Fruit fly (Drosophila melanogaster) whole organism, embryonic: Measurements from ENCODE around the gene Prat2.

ENCODE experiments used
- B-H2 ChIP-seq: fragments of 200-800 bp; sonication (Bioruptor generic); optimal IDR thresholded peaks from 2 replicates; lab custom pipeline; 2018; ENCODE audit warnings: missing biosample characterization, mild to moderate bottlenecking, missing genetic modification characterization
- Bdp1 ChIP-seq: fragments of 200-800 bp; sonication (Bioruptor generic); optimal IDR thresholded peaks from 3 replicates; lab custom pipeline; 2016; ENCODE audit warnings: missing biosample characterization, missing genetic modification characterization
- CG11398 ChIP-seq: fragments of 200-800 bp; sonication (Bioruptor generic); optimal IDR thresholded peaks from 2 replicates; lab custom pipeline; 2016; ENCODE audit warnings: missing biosample characterization, missing genetic modification characterization
- CG11456 ChIP-seq: fragments of 200-800 bp; sonication (Bioruptor generic); IDR thresholded peaks from 3 replicates; pipeline ENCODE4 v1.3.6; 2022; ENCODE audit warnings: missing biosample characterization, missing genetic modification characterization
- CG12942 ChIP-seq: fragments of 200-800 bp; sonication (Bioruptor generic); optimal IDR thresholded peaks from 3 replicates; lab custom pipeline; 2016; ENCODE audit warnings: missing biosample characterization, missing genetic modification characterization
- CG13894 ChIP-seq: fragments of 200-800 bp; sonication (Bioruptor generic); optimal IDR thresholded peaks from 3 replicates; lab custom pipeline; 2018; ENCODE audit warnings: missing biosample characterization, mild to moderate bottlenecking, missing genetic modification characterization, moderate library complexity
- CG14710 ChIP-seq: fragments of 200-800 bp; sonication (Bioruptor generic); optimal IDR thresholded peaks from 3 replicates; lab custom pipeline; 2019; ENCODE audit warnings: missing biosample characterization, mild to moderate bottlenecking, missing genetic modification characterization, moderate library complexity
- CG14965 ChIP-seq: fragments of 200-800 bp; sonication (Bioruptor generic); optimal IDR thresholded peaks from 2 replicates; lab custom pipeline; 2016; ENCODE audit warnings: missing biosample characterization, missing genetic modification characterization, borderline replicate concordance
- CG15514 ChIP-seq: fragments of 200-800 bp; sonication (Bioruptor generic); optimal IDR thresholded peaks from 3 replicates; lab custom pipeline; 2017; ENCODE audit warnings: missing biosample characterization, missing genetic modification characterization, mild to moderate bottlenecking, moderate library complexity, missing genetic modification reagents
- CG18262 ChIP-seq: fragments of 200-800 bp; optimal IDR thresholded peaks from 3 replicates; lab custom pipeline; 2019; ENCODE audit warnings: missing biosample characterization, mild to moderate bottlenecking, missing genetic modification characterization, moderate library complexity
- CG2120 ChIP-seq: fragments of 200-800 bp; sonication (Bioruptor generic); optimal IDR thresholded peaks from 3 replicates; lab custom pipeline; 2016; ENCODE audit warnings: missing biosample characterization, missing genetic modification characterization
- CG30020 ChIP-seq: fragments of 200-800 bp; optimal IDR thresholded peaks from 2 replicates; lab custom pipeline; 2019; ENCODE audit warnings: missing biosample characterization, mild to moderate bottlenecking, missing genetic modification characterization, moderate library complexity
- CG30431 ChIP-seq: fragments of 200-800 bp; sonication (Bioruptor generic); optimal IDR thresholded peaks from 2 replicates; lab custom pipeline; 2017; ENCODE audit warnings: missing biosample characterization, missing genetic modification characterization
- CG4360 ChIP-seq: fragments of 200-800 bp; sonication (Bioruptor generic); IDR thresholded peaks from 2 replicates; pipeline ENCODE4 v1.3.6; 2022; ENCODE audit warnings: missing biosample characterization, missing genetic modification characterization
- CG5953 ChIP-seq: fragments of 200-800 bp; sonication (Bioruptor generic); IDR thresholded peaks from 2 replicates; pipeline ENCODE4 v1.3.6; 2022; ENCODE audit warnings: missing biosample characterization, missing genetic modification characterization
- CG6254 ChIP-seq: fragments of 200-800 bp; sonication (Bioruptor generic); optimal IDR thresholded peaks from 3 replicates; lab custom pipeline; 2017; ENCODE audit warnings: mild to moderate bottlenecking, missing biosample characterization, missing genetic modification reagents, missing genetic modification characterization
- CG9876 ChIP-seq: fragments of 200-800 bp; sonication (Bioruptor generic); optimal IDR thresholded peaks from 2 replicates; lab custom pipeline; 2016; ENCODE audit warnings: missing biosample characterization, missing genetic modification characterization
- CG9932 ChIP-seq: fragments of 200-800 bp; sonication (Bioruptor generic); IDR thresholded peaks from 2 replicates; pipeline ENCODE4 v1.3.6; 2022; ENCODE audit warnings: missing biosample characterization, missing genetic modification characterization
- D19B ChIP-seq: fragments of 200-800 bp; sonication (Bioruptor generic); optimal IDR thresholded peaks from 2 replicates; lab custom pipeline; 2017; ENCODE audit warnings: missing biosample characterization, mild to moderate bottlenecking, missing genetic modification characterization
- Doc2 ChIP-seq: fragments of 200-800 bp; sonication (Bioruptor generic); IDR thresholded peaks from 2 replicates; pipeline ENCODE4 v1.3.6; 2022; ENCODE audit warnings: missing biosample characterization, missing genetic modification characterization
- Dref ChIP-seq: fragments of 200-800 bp; sonication (Bioruptor generic); IDR thresholded peaks from 2 replicates; pipeline ENCODE4 v1.3.6; 2022; ENCODE audit warnings: missing biosample characterization, missing genetic modification characterization
- E2f2 ChIP-seq: fragments of 200-800 bp; sonication (Bioruptor generic); IDR thresholded peaks from 2 replicates; pipeline ENCODE4 v1.3.6; 2022; ENCODE audit warnings: missing biosample characterization, missing genetic modification characterization
- Gug ChIP-seq: fragments of 200-800 bp; sonication (Bioruptor generic); IDR thresholded peaks from 4 replicates; pipeline ENCODE4 v1.3.6; 2022; ENCODE audit warnings: missing biosample characterization, missing genetic modification characterization
- H2.0 ChIP-seq: fragments of 200-800 bp; sonication (Bioruptor generic); IDR thresholded peaks from 2 replicates; pipeline ENCODE4 v1.3.6; 2022; ENCODE audit warnings: missing biosample characterization, missing genetic modification characterization
- HLH4C ChIP-seq: fragments of 200-800 bp; sonication (Bioruptor generic); IDR thresholded peaks from 3 replicates; pipeline ENCODE4 v1.3.6; 2022; ENCODE audit warnings: missing biosample characterization, missing genetic modification characterization; ENCODE audit not compliant: partially characterized antibody
- Hr39 ChIP-seq: fragments of >200 bp; optimal IDR thresholded peaks from 2 replicates; lab custom pipeline; 2017
- Lhr ChIP-seq: fragments of 200-800 bp; sonication (Bioruptor generic); optimal IDR thresholded peaks from 3 replicates; lab custom pipeline; 2017; ENCODE audit warnings: mild to moderate bottlenecking, missing biosample characterization, missing genetic modification reagents, missing genetic modification characterization
- MBD-R2 ChIP-seq: fragments of 200-800 bp; sonication (Bioruptor generic); IDR thresholded peaks from 2 replicates; pipeline ENCODE4 v1.3.6; 2022; ENCODE audit warnings: missing biosample characterization, missing genetic modification characterization
- Myb ChIP-seq: fragments of 200-800 bp; sonication (Bioruptor generic); optimal IDR thresholded peaks from 2 replicates; lab custom pipeline; 2016; ENCODE audit warnings: missing biosample characterization, missing genetic modification characterization
- Six4 ChIP-seq: fragments of 200-800 bp; sonication (Bioruptor generic); optimal IDR thresholded peaks from 2 replicates; lab custom pipeline; 2016; ENCODE audit warnings: missing biosample characterization, missing genetic modification characterization
- Xbp1 ChIP-seq: fragments of 200-800 bp; sonication (Bioruptor generic); optimal IDR thresholded peaks from 3 replicates; lab custom pipeline; 2016; ENCODE audit warnings: missing biosample characterization, mild to moderate bottlenecking, missing genetic modification characterization
- ato ChIP-seq: fragments of 200-800 bp; sonication (Bioruptor generic); IDR thresholded peaks from 2 replicates; pipeline ENCODE4 v1.3.6; 2022; ENCODE audit warnings: missing biosample characterization, missing genetic modification characterization; ENCODE audit not compliant: partially characterized antibody
- chn ChIP-seq: fragments of 200-800 bp; sonication (Bioruptor generic); optimal IDR thresholded peaks from 2 replicates; lab custom pipeline; 2016; ENCODE audit warnings: missing biosample characterization, missing genetic modification characterization
- corto ChIP-seq: fragments of 200-800 bp; sonication (Bioruptor generic); optimal IDR thresholded peaks from 2 replicates; lab custom pipeline; 2016; ENCODE audit warnings: missing biosample characterization, mild to moderate bottlenecking, missing genetic modification characterization, moderate library complexity
- dpn ChIP-seq, 2 experiments: fragments of 200-800 bp; sonication (Bioruptor generic); optimal IDR thresholded peaks; 3 replicates each; lab custom pipeline; 2016; ENCODE audit warnings: missing biosample characterization in 2 of 2, missing genetic modification characterization in 2 of 2
- en ChIP-seq: fragments of 200-800 bp; sonication (Bioruptor generic); optimal IDR thresholded peaks from 2 replicates; lab custom pipeline; 2016; ENCODE audit warnings: missing biosample characterization, missing genetic modification characterization
- esg ChIP-seq: fragments of 200-800 bp; sonication (Bioruptor generic); conservative IDR thresholded peaks from 2 replicates; pipeline ENCODE4 v1.3.6; 2022; ENCODE audit warnings: missing biosample characterization, missing genetic modification characterization
- ewg ChIP-seq: fragments of 200-800 bp; sonication (Bioruptor generic); optimal IDR thresholded peaks from 3 replicates; lab custom pipeline; 2017; ENCODE audit warnings: mild to moderate bottlenecking, missing biosample characterization, missing genetic modification reagents, missing genetic modification characterization
- gem ChIP-seq: fragments of 200-800 bp; sonication (Bioruptor generic); optimal IDR thresholded peaks from 2 replicates; lab custom pipeline; 2019; ENCODE audit warnings: missing biosample characterization, mild to moderate bottlenecking, missing genetic modification characterization, moderate library complexity
- gfzf ChIP-seq: fragments of 200-800 bp; sonication (Bioruptor generic); optimal IDR thresholded peaks from 2 replicates; lab custom pipeline; 2016; ENCODE audit warnings: missing biosample characterization, mild to moderate bottlenecking, missing genetic modification characterization, moderate library complexity
- lab ChIP-seq: fragments of 200-800 bp; sonication (Bioruptor generic); optimal IDR thresholded peaks from 3 replicates; lab custom pipeline; 2017; ENCODE audit warnings: missing biosample characterization, missing genetic modification characterization, mild to moderate bottlenecking, moderate library complexity, missing genetic modification reagents
- lbe ChIP-seq: fragments of 200-800 bp; sonication (Bioruptor generic); optimal IDR thresholded peaks from 2 replicates; lab custom pipeline; 2016; ENCODE audit warnings: missing biosample characterization, mild to moderate bottlenecking, missing genetic modification characterization
- otp ChIP-seq: fragments of 200-800 bp; sonication (Bioruptor generic); IDR thresholded peaks from 3 replicates; pipeline ENCODE4, ENCODE4 v1.3.6; 2022; ENCODE audit warnings: missing biosample characterization, missing genetic modification characterization
- psq ChIP-seq: fragments of 200-800 bp; sonication (Bioruptor generic); optimal IDR thresholded peaks from 2 replicates; lab custom pipeline; 2017; ENCODE audit warnings: missing biosample characterization, missing genetic modification characterization
- pzg ChIP-seq: fragments of 200-800 bp; sonication (Bioruptor generic); optimal IDR thresholded peaks from 3 replicates; lab custom pipeline; 2018; ENCODE audit warnings: missing biosample characterization, mild to moderate bottlenecking, missing genetic modification characterization, moderate library complexity
- sd ChIP-seq: fragments of 200-800 bp; sonication (Bioruptor generic); optimal IDR thresholded peaks from 3 replicates; lab custom pipeline; 2018; ENCODE audit warnings: missing biosample characterization, mild to moderate bottlenecking, missing genetic modification characterization, moderate library complexity
- sens ChIP-seq: fragments of 200-800 bp; sonication (Bioruptor generic); peaks from one replicate; lab custom pipeline; 2016; ENCODE audit warnings: missing biosample characterization, missing genetic modification characterization
- slbo ChIP-seq: fragments of 200-800 bp; sonication (Bioruptor generic); IDR thresholded peaks from 2 replicates; pipeline ENCODE4 v1.3.6; 2022; ENCODE audit warnings: missing biosample characterization, missing genetic modification characterization
- stwl ChIP-seq: fragments of 200-800 bp; sonication (Bioruptor generic); optimal IDR thresholded peaks from 3 replicates; lab custom pipeline; 2018; ENCODE audit warnings: missing biosample characterization, mild to moderate bottlenecking, missing genetic modification characterization, moderate library complexity
- tup ChIP-seq: fragments of 200-800 bp; sonication (Bioruptor generic); optimal IDR thresholded peaks from 2 replicates; lab custom pipeline; 2016; ENCODE audit warnings: missing biosample characterization, mild to moderate bottlenecking, missing genetic modification characterization, moderate library complexity
- yki ChIP-seq: fragments of >200 bp; optimal IDR thresholded peaks from 3 replicates; lab custom pipeline; 2018
- zen2 ChIP-seq: fragments of 200-800 bp; sonication (Bioruptor generic); IDR thresholded peaks from 3 replicates; pipeline ENCODE4 v1.3.6; 2022; ENCODE audit warnings: missing biosample characterization, missing genetic modification characterization; ENCODE audit not compliant: partially characterized antibody
- zf30C ChIP-seq: fragments of 200-800 bp; sonication (Bioruptor generic); optimal IDR thresholded peaks from 3 replicates; lab custom pipeline; 2018; ENCODE audit warnings: missing biosample characterization, mild to moderate bottlenecking, missing genetic modification characterization

The Prat2 gene

DNA sequence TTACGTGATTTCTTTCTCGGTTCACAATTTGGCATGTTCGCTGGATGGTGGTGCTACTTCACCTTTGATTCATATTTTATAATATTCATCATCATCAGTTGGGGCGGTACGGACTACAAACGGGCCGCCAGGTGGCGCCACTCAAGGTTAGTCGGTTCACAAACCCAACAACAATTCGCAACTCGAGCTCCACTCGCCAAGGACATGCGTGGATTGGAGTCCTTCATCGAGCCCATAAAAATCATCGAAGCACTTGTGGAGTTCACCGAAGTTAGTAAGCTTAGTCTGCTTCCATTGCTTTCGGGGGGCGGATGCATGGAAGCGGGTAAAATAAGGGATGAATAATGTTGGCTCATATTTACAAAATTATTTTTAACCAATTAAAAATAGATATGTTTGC lies 7.9 kb downstream of the Prat2 start:
- no peak for TF ChIP-seq Xbp1 (GFP tag; lab: Kevin White, UChicago)
- no peak for TF ChIP-seq Bdp1 (GFP tag; lab: Kevin White, UChicago)
- TF ChIP-seq en (GFP tag; lab: Kevin White, UChicago): no peak
- no peak for TF ChIP-seq lab
- TF ChIP-seq ato (GFP tag; lab: Robert Waterston, UW): no peak
- no peak for TF ChIP-seq gem (tag; lab: Kevin White, UChicago)
- TF ChIP-seq pzg (GFP tag; lab: Kevin White, UChicago): peak; percentile 17
- TF ChIP-seq Six4 (GFP tag; lab: Kevin White, UChicago): no peak
- TF ChIP-seq H2.0: no peak
- no peak for TF ChIP-seq lbe (GFP tag; lab: Kevin White, UChicago)
- peak; percentile 11; the same call in 1 of the 2 replicates for TF ChIP-seq slbo
- no peak for TF ChIP-seq Gug (GFP tag; lab: Robert Waterston, UW)
- TF ChIP-seq CG30431 (GFP tag; lab: Kevin White, UChicago): no peak
- TF ChIP-seq Dref: no peak
- TF ChIP-seq dpn (GFP tag; optimal IDR thresholded peaks at IDR 0.05; lab: Kevin White, UChicago): no peak
- no peak for TF ChIP-seq Hr39 (lab: Kevin White, UChicago)
- TF ChIP-seq CG18262: no peak
- no peak for TF ChIP-seq CG14710
- TF ChIP-seq CG30020 (tag; lab: Kevin White, UChicago): no peak
- no peak for TF ChIP-seq B-H2 (GFP tag; lab: Kevin White, UChicago)
- TF ChIP-seq Myb: no peak
- TF ChIP-seq D19B (GFP tag; lab: Kevin White, UChicago): no peak
- no peak for TF ChIP-seq gfzf (GFP tag; lab: Kevin White, UChicago)
- no peak for TF ChIP-seq chn (GFP tag; lab: Kevin White, UChicago)
- TF ChIP-seq stwl (tag; lab: Kevin White, UChicago): peak; percentile 15
- no peak for TF ChIP-seq E2f2 (GFP tag; lab: Robert Waterston, UW)
- TF ChIP-seq psq (GFP tag; lab: Kevin White, UChicago): no peak
- no peak for TF ChIP-seq tup (GFP tag; lab: Kevin White, UChicago)
- TF ChIP-seq Doc2 (GFP tag; lab: Robert Waterston, UW): no peak
- TF ChIP-seq CG9876 (GFP tag; lab: Kevin White, UChicago): no peak
- no peak for TF ChIP-seq otp
- no peak for TF ChIP-seq CG6254 (GFP tag; lab: Kevin White, UChicago)
- no peak for TF ChIP-seq corto
- no peak for TF ChIP-seq CG14965 (GFP tag; lab: Kevin White, UChicago)
- TF ChIP-seq CG5953: no peak
- TF ChIP-seq esg (GFP tag; lab: Robert Waterston, UW): no peak
- TF ChIP-seq CG13894: peak; percentile 86
- TF ChIP-seq CG11456 (GFP tag; lab: Robert Waterston, UW): 0 out of 3 replicates have a peak, but pooled peaks have one; percentile 28
- TF ChIP-seq CG12942 (GFP tag; lab: Kevin White, UChicago): no peak
- no peak for TF ChIP-seq sd (tag; lab: Kevin White, UChicago)
- no peak for TF ChIP-seq Lhr
- peak; percentile 52 for TF ChIP-seq CG4360
- no peak for TF ChIP-seq zf30C (GFP tag; lab: Kevin White, UChicago)
- TF ChIP-seq yki (lab: Kevin White, UChicago): no peak
- TF ChIP-seq ewg (GFP tag; lab: Kevin White, UChicago): peak; percentile 95
- peak; percentile 69 for TF ChIP-seq sens
- TF ChIP-seq CG15514: peak; percentile 30
- TF ChIP-seq CG9932 (GFP tag; lab: Robert Waterston, UW): no peak
- no peak for TF ChIP-seq HLH4C (GFP tag; lab: Robert Waterston, UW)
- no peak for TF ChIP-seq zen2
- TF ChIP-seq CG2120 (GFP tag; lab: Kevin White, UChicago): no peak
- TF ChIP-seq MBD-R2 (GFP tag; lab: Robert Waterston, UW): no peak
- TF ChIP-seq CG11398 (GFP tag; lab: Kevin White, UChicago): no peak
